Worm (Caenorhabditis elegans) whole organism, L4/young adult: Measurements from ENCODE around the gene hum-5.

Experiments
- dao-5 ChIP-seq: sonication (generic microtip); optimal IDR thresholded peaks from 2 replicates; lab custom pipeline; 2016; ENCODE audit warnings: missing genotype, missing genetic modification characterization, moderate library complexity, missing compliant biosample characterization
- him-1 ChIP-seq: sonication (generic microtip); optimal IDR thresholded peaks from 2 replicates; lab custom pipeline; 2016; ENCODE audit warnings: missing genotype, missing genetic modification reagents, missing genetic modification characterization, missing compliant biosample characterization

DNA sequence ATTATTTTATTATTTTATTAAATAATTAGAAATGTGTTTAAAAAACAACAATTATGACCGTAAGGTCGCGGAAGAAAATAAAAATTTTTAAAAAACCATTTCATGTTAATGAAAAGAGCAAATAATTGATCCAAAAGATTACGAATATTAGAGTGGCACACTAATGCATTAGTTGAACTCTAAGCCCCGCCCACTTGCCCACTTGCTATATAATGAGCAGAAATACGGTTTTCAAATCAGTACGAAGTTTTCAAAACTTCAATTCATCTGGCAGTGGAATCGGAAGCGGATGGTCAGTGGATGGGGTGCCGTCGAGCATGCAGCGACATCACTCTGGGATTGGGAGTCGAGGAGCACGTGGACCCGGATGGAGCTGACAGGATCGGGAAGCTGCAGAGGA, 48.9 kb downstream of the hum-5 start, which contains the start of gene C36E8.6:
- TF ChIP-seq him-1 (tag; lab: Kevin White, UChicago) (no peak), dao-5 (tag; lab: Kevin White, UChicago) (no peak)
